Fruit fly (Drosophila melanogaster) whole organism, embryonic: Measurements from ENCODE around the gene slow.
A peak's percentile ranks its signal among the peaks of the same experiment; 100 is the strongest.

Experiments
- B-H2 ChIP-seq: fragments of 200-800 bp; sonication (Bioruptor generic); optimal IDR thresholded peaks from 2 replicates; lab custom pipeline; 2018; ENCODE audit warnings: missing biosample characterization, mild to moderate bottlenecking, missing genetic modification characterization
- CG10274 ChIP-seq: fragments of 200-800 bp; sonication (Bioruptor generic); optimal IDR thresholded peaks from 3 replicates; lab custom pipeline; 2017; ENCODE audit warnings: missing biosample characterization, mild to moderate bottlenecking, missing genetic modification characterization
- CG11696 ChIP-seq: fragments of 200-800 bp; sonication (Bioruptor generic); IDR thresholded peaks from 2 replicates; pipeline ENCODE4 v1.3.6; 2022; ENCODE audit warnings: missing biosample characterization, missing genetic modification characterization
- CG13123 ChIP-seq: fragments of 200-800 bp; sonication (Bioruptor generic); optimal IDR thresholded peaks from 2 replicates; lab custom pipeline; 2016; ENCODE audit warnings: missing biosample characterization, missing genetic modification characterization
- CG13296 ChIP-seq: fragments of 200-800 bp; sonication (Bioruptor generic); optimal IDR thresholded peaks from 3 replicates; lab custom pipeline; 2018; ENCODE audit warnings: missing biosample characterization, mild to moderate bottlenecking, missing genetic modification characterization
- CG13424 ChIP-seq: fragments of 200-800 bp; sonication (Bioruptor generic); optimal IDR thresholded peaks from 2 replicates; lab custom pipeline; 2019; ENCODE audit warnings: missing biosample characterization, mild to moderate bottlenecking, missing genetic modification characterization, moderate library complexity
- CG15073 ChIP-seq: fragments of 200-800 bp; sonication (Bioruptor generic); optimal IDR thresholded peaks from 2 replicates; lab custom pipeline; 2016; ENCODE audit warnings: missing biosample characterization, missing genetic modification characterization
- CG15479 ChIP-seq: fragments of 200-800 bp; sonication (Bioruptor generic); optimal IDR thresholded peaks from 3 replicates; lab custom pipeline; 2019; ENCODE audit warnings: missing biosample characterization, mild to moderate bottlenecking, missing genetic modification characterization, moderate library complexity
- CG17385 ChIP-seq: fragments of 200-800 bp; sonication (Bioruptor generic); optimal IDR thresholded peaks from 3 replicates; lab custom pipeline; 2018; ENCODE audit warnings: missing biosample characterization, mild to moderate bottlenecking, missing genetic modification characterization
- CG17568 ChIP-seq: fragments of 200-800 bp; sonication (Bioruptor generic); optimal IDR thresholded peaks from 2 replicates; lab custom pipeline; 2018; ENCODE audit warnings: missing biosample characterization, mild to moderate bottlenecking, missing genetic modification characterization, moderate library complexity
- CG17829 ChIP-seq: fragments of 200-800 bp; optimal IDR thresholded peaks from 2 replicates; lab custom pipeline; 2019; ENCODE audit warnings: missing biosample characterization, mild to moderate bottlenecking, missing genetic modification characterization, moderate library complexity
- CG18011 ChIP-seq: fragments of 200-800 bp; sonication (Bioruptor generic); optimal IDR thresholded peaks from 2 replicates; lab custom pipeline; 2017; ENCODE audit warnings: missing biosample characterization, missing genetic modification characterization, mild to moderate bottlenecking, moderate library complexity, missing genotype
- CG18262 ChIP-seq: fragments of 200-800 bp; optimal IDR thresholded peaks from 3 replicates; lab custom pipeline; 2019; ENCODE audit warnings: missing biosample characterization, mild to moderate bottlenecking, missing genetic modification characterization, moderate library complexity
- CG1832 ChIP-seq: fragments of 200-800 bp; sonication (Bioruptor generic); optimal IDR thresholded peaks from 2 replicates; lab custom pipeline; 2017; ENCODE audit warnings: missing biosample characterization, mild to moderate bottlenecking, missing genetic modification characterization, inconsistent platforms
- CG2116 ChIP-seq: fragments of 200-800 bp; sonication (Bioruptor generic); optimal IDR thresholded peaks from 3 replicates; lab custom pipeline; 2018; ENCODE audit warnings: missing biosample characterization, mild to moderate bottlenecking, missing genetic modification characterization
- CG32767 ChIP-seq: fragments of 200-800 bp; sonication (Bioruptor generic); IDR thresholded peaks from 2 replicates; pipeline ENCODE4 v1.3.6; 2022; ENCODE audit warnings: missing biosample characterization, missing genetic modification characterization
- CG34224 ChIP-seq: fragments of 200-800 bp; sonication (Bioruptor generic); IDR thresholded peaks from 3 replicates; pipeline ENCODE4 v1.3.6; 2022; ENCODE audit warnings: missing biosample characterization, missing genetic modification characterization; ENCODE audit not compliant: partially characterized antibody
- CG3847 ChIP-seq: fragments of 200-800 bp; sonication (Bioruptor generic); IDR thresholded peaks from 2 replicates; pipeline ENCODE4 v1.3.6; 2022; ENCODE audit warnings: missing biosample characterization, missing genetic modification characterization
- CG6683 ChIP-seq: fragments of 200-800 bp; sonication (Bioruptor generic); optimal IDR thresholded peaks from 2 replicates; lab custom pipeline; 2017; ENCODE audit warnings: missing biosample characterization, mild to moderate bottlenecking, missing genetic modification characterization, missing genetic modification reagents
- CG8290 ChIP-seq, 3 experiments: fragments of 200-800 bp; sonication (Bioruptor generic); optimal IDR thresholded peaks; 2 replicates each; lab custom pipeline; 2016 to 2019; ENCODE audit warnings: missing biosample characterization in 3 of 3, missing genetic modification characterization in 3 of 3, mild to moderate bottlenecking in 2 of 3, moderate library complexity in 1 of 3
- CG9932 ChIP-seq: fragments of 200-800 bp; sonication (Bioruptor generic); IDR thresholded peaks from 2 replicates; pipeline ENCODE4 v1.3.6; 2022; ENCODE audit warnings: missing biosample characterization, missing genetic modification characterization
- CrebB ChIP-seq: fragments of 200-800 bp; sonication (Bioruptor generic); optimal IDR thresholded peaks from 3 replicates; lab custom pipeline; 2018; ENCODE audit warnings: missing biosample characterization, mild to moderate bottlenecking, missing genetic modification characterization
- Dll ChIP-seq: fragments of 200-800 bp; sonication (Bioruptor generic); IDR thresholded peaks from 4 replicates; pipeline ENCODE4 v1.3.6; 2022; ENCODE audit warnings: missing biosample characterization, missing genetic modification characterization; ENCODE audit not compliant: partially characterized antibody
- E2f1 ChIP-seq: fragments of 200-800 bp; sonication (Bioruptor generic); IDR thresholded peaks from 2 replicates; pipeline ENCODE4 v1.3.6; 2022; ENCODE audit warnings: missing biosample characterization, missing genetic modification characterization
- Ets65A ChIP-seq: fragments of 200-800 bp; sonication (Bioruptor generic); peaks from one replicate; lab custom pipeline; 2016; ENCODE audit warnings: missing biosample characterization, missing genetic modification characterization
- Ets97D ChIP-seq: fragments of 200-800 bp; sonication (Bioruptor generic); optimal IDR thresholded peaks from 3 replicates; lab custom pipeline; 2016; ENCODE audit warnings: missing biosample characterization, missing genetic modification characterization
- Fer1 ChIP-seq: fragments of 200-800 bp; sonication (Bioruptor generic); optimal IDR thresholded peaks from 2 replicates; lab custom pipeline; 2017; ENCODE audit warnings: missing biosample characterization, mild to moderate bottlenecking, missing genetic modification characterization
- Hmx ChIP-seq: fragments of 200-800 bp; sonication (Bioruptor generic); optimal IDR thresholded peaks from 2 replicates; lab custom pipeline; 2016; ENCODE audit warnings: missing biosample characterization, missing genetic modification characterization
- Mrtf ChIP-seq: fragments of 200-800 bp; sonication (Bioruptor generic); IDR thresholded peaks from 3 replicates; pipeline ENCODE4 v1.3.6; 2022; ENCODE audit warnings: missing biosample characterization, missing genetic modification characterization
- Rfx ChIP-seq: fragments of 200-800 bp; sonication (Bioruptor generic); IDR thresholded peaks from 2 replicates; pipeline ENCODE4 v1.3.6; 2022; ENCODE audit warnings: missing biosample characterization, missing genetic modification characterization
- Side ChIP-seq: fragments of 200-800 bp; sonication (Bioruptor generic); optimal IDR thresholded peaks from 2 replicates; lab custom pipeline; 2016; ENCODE audit warnings: missing biosample characterization, missing genetic modification characterization
- Tbp ChIP-seq: fragments of >200 bp; optimal IDR thresholded peaks from 2 replicates; lab custom pipeline; 2018; ENCODE audit warnings: missing biosample characterization, missing genetic modification characterization
- Xrp1 ChIP-seq: fragments of 200-800 bp; sonication (Bioruptor generic); IDR thresholded peaks from 2 replicates; pipeline ENCODE4 v1.3.6; 2022; ENCODE audit warnings: missing biosample characterization, missing genetic modification characterization
- YL-1 ChIP-seq: fragments of 200-800 bp; sonication (Bioruptor generic); optimal IDR thresholded peaks from 3 replicates; lab custom pipeline; 2017; ENCODE audit warnings: missing biosample characterization, mild to moderate bottlenecking, missing genetic modification characterization
- chm ChIP-seq: fragments of 200-800 bp; sonication (Bioruptor generic); IDR thresholded peaks from 2 replicates; pipeline ENCODE4 v1.3.6; 2022; ENCODE audit warnings: missing biosample characterization, missing genetic modification characterization
- chn ChIP-seq: fragments of 200-800 bp; sonication (Bioruptor generic); optimal IDR thresholded peaks from 2 replicates; lab custom pipeline; 2016; ENCODE audit warnings: missing biosample characterization, missing genetic modification characterization
- crc ChIP-seq: fragments of 200-800 bp; sonication (Bioruptor generic); optimal IDR thresholded peaks from 2 replicates; lab custom pipeline; 2016; ENCODE audit warnings: missing biosample characterization, missing genetic modification characterization
- eyg ChIP-seq: fragments of 200-800 bp; sonication (Bioruptor generic); optimal IDR thresholded peaks from 3 replicates; lab custom pipeline; 2016; ENCODE audit warnings: missing biosample characterization, missing genetic modification characterization
- grn ChIP-seq: fragments of 200-800 bp; sonication (Bioruptor generic); optimal IDR thresholded peaks from 3 replicates; lab custom pipeline; 2017; ENCODE audit warnings: missing biosample characterization, missing genetic modification characterization
- jigr1 ChIP-seq: fragments of 200-800 bp; sonication (Bioruptor generic); IDR thresholded peaks from 3 replicates; pipeline ENCODE4 v1.3.6; 2022; ENCODE audit warnings: missing biosample characterization, missing genetic modification characterization
- lab ChIP-seq: fragments of 200-800 bp; sonication (Bioruptor generic); optimal IDR thresholded peaks from 3 replicates; lab custom pipeline; 2017; ENCODE audit warnings: missing biosample characterization, missing genetic modification characterization, mild to moderate bottlenecking, moderate library complexity, missing genetic modification reagents
- lmd ChIP-seq: fragments of 200-800 bp; sonication (Bioruptor generic); IDR thresholded peaks from 2 replicates; pipeline ENCODE4 v1.3.6; 2022; ENCODE audit warnings: missing biosample characterization, missing genetic modification characterization
- odd ChIP-seq: fragments of 200-800 bp; sonication (Bioruptor generic); optimal IDR thresholded peaks from 2 replicates; lab custom pipeline; 2017; ENCODE audit warnings: missing biosample characterization, mild to moderate bottlenecking, missing genetic modification characterization
- pita ChIP-seq: fragments of 200-800 bp; sonication (Bioruptor generic); optimal IDR thresholded peaks from 2 replicates; lab custom pipeline; 2017; ENCODE audit warnings: missing biosample characterization, mild to moderate bottlenecking, missing genetic modification characterization
- psq ChIP-seq: fragments of 200-800 bp; sonication (Bioruptor generic); optimal IDR thresholded peaks from 2 replicates; lab custom pipeline; 2017; ENCODE audit warnings: missing biosample characterization, missing genetic modification characterization
- ranshi ChIP-seq: fragments of 200-800 bp; sonication (Bioruptor generic); IDR thresholded peaks from 2 replicates; pipeline ENCODE4 v1.3.6; 2022; ENCODE audit warnings: missing biosample characterization, missing genetic modification characterization
- row ChIP-seq: fragments of 200-800 bp; sonication (Bioruptor generic); IDR thresholded peaks from 3 replicates; pipeline ENCODE4 v1.3.6; 2022; ENCODE audit warnings: missing biosample characterization, missing genetic modification characterization
- sens ChIP-seq: fragments of 200-800 bp; sonication (Bioruptor generic); peaks from one replicate; lab custom pipeline; 2016; ENCODE audit warnings: missing biosample characterization, missing genetic modification characterization
- sima ChIP-seq: fragments of 200-800 bp; sonication (Bioruptor generic); optimal IDR thresholded peaks from 2 replicates; lab custom pipeline; 2016; ENCODE audit warnings: missing biosample characterization, missing genetic modification characterization
- sna ChIP-seq: fragments of 200-800 bp; sonication (Bioruptor generic); IDR thresholded peaks from 2 replicates; pipeline ENCODE4 v1.3.6; 2022; ENCODE audit warnings: missing biosample characterization, missing genetic modification characterization; ENCODE audit not compliant: partially characterized antibody

The slow gene

DNA sequence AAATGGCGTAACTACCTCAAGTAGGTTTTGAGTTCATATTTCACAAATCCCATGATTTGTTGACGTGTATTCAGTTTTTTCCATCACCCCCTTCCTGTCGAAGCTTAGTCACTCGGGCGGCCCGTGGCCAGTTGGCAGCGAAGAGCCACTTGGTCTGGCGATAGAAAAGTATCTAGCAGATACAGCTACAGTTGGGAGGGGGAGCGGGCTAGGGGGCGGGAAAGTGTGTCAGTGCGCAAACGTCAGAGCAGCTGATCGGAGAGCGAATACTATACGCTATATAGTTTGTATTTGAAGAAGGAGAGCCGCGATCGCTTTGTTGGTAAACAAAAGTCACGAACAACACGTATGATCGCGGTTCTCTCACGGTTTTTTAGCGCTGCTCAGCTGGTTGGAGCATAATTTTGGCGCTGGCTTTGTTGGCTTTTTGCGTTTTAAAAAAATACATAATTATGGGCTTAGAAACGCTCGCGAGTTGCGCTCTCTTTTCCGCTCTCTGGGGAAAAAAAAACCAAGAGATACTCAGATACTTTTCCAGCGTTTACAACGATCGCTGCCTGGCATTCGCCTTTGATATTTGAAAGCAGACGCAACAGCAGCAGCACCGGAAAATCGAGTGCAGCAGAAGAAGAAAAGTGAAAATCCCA lies 29.7 kb downstream of the slow start:
- TF ChIP-seq YL-1 (GFP tag; lab: Kevin White, UChicago) (no peak), row (GFP tag; lab: Robert Waterston, UW) (peak; percentile 68), Rfx (GFP tag; lab: Robert Waterston, UW) (peak; percentile 74), Ets65A (peak; percentile 33), CG13123 (GFP tag; lab: Kevin White, UChicago) (no peak), sima (GFP tag; lab: Kevin White, UChicago) (no peak), CG17829 (tag; lab: Kevin White, UChicago) (no peak), CG10274 (GFP tag; lab: Kevin White, UChicago) (no peak), CG18262 (tag; lab: Kevin White, UChicago) (no peak), odd (GFP tag; lab: Kevin White, UChicago) (no peak), E2f1 (GFP tag; lab: Robert Waterston, UW) (0 out of 2 replicates have a peak, but pooled peaks have one; percentile 31), Side (GFP tag; lab: Kevin White, UChicago) (no peak), CG34224 (peak; percentile 45; the same call in 2 of the 3 replicates), CG32767 (GFP tag; lab: Robert Waterston, UW) (peak; percentile 74), CG9932 (GFP tag; lab: Robert Waterston, UW) (peak; percentile 77), Tbp (GFP tag; lab: Kevin White, UChicago) (no peak), CG17568 (GFP tag; lab: Kevin White, UChicago) (peak; percentile 1), sens (peak; percentile 83), CG18011 (GFP tag; lab: Kevin White, UChicago) (no peak), CG3847 (GFP tag; lab: Robert Waterston, UW) (peak; percentile 36; the same call in 1 of the 2 replicates), chn (no peak), CG15073 (GFP tag; lab: Kevin White, UChicago) (no peak), lab (GFP tag; lab: Kevin White, UChicago) (peak; percentile 63), CG15479 (GFP tag; lab: Kevin White, UChicago) (no peak), psq (GFP tag; lab: Kevin White, UChicago) (no peak), CG8290 (GFP tag; optimal IDR thresholded peaks at IDR 0.05; lab: Kevin White, UChicago) (no peak), CG8290 (tag; optimal IDR thresholded peaks at IDR 0.05; lab: Kevin White, UChicago) (peak in 1 of 2 experiments; percentile 88), Mrtf (GFP tag; lab: Robert Waterston, UW) (no peak), eyg (GFP tag; lab: Kevin White, UChicago) (no peak), B-H2 (GFP tag; lab: Kevin White, UChicago) (peak; percentile 63), CG2116 (GFP tag; lab: Kevin White, UChicago) (no peak), Ets97D (GFP tag; lab: Kevin White, UChicago) (no peak), sna (peak; percentile 55; the same call in 1 of the 2 replicates), crc (no peak), CG17385 (GFP tag; lab: Kevin White, UChicago) (peak; percentile 16), CG13296 (GFP tag; lab: Kevin White, UChicago) (peak; percentile 21), lmd (GFP tag; lab: Robert Waterston, UW) (no peak; the same call in 1 of the 2 replicates), chm (GFP tag; lab: Robert Waterston, UW) (peak; percentile 42; the same call in 1 of the 2 replicates), grn (GFP tag; lab: Kevin White, UChicago) (no peak), CG1832 (GFP tag; lab: Kevin White, UChicago) (no peak), pita (GFP tag; lab: Kevin White, UChicago) (no peak), CG13424 (tag; lab: Kevin White, UChicago) (no peak), Fer1 (GFP tag; lab: Kevin White, UChicago) (peak; percentile 20), Dll (GFP tag; lab: Robert Waterston, UW) (peak; percentile 40; the same call in 3 of the 4 replicates), CrebB (tag; lab: Kevin White, UChicago) (peak; percentile 46), Hmx (GFP tag; lab: Kevin White, UChicago) (no peak), CG11696 (GFP tag; lab: Robert Waterston, UW) (no peak), jigr1 (no peak), ranshi (GFP tag; lab: Robert Waterston, UW) (0 out of 2 replicates have a peak, but pooled peaks have one; percentile 28), Xrp1 (GFP tag; lab: Robert Waterston, UW) (no peak), CG6683 (GFP tag; lab: Kevin White, UChicago) (no peak)
